Worm (Caenorhabditis elegans): ENCODE measurements around the gene Y37A1B.7.

Y37A1B.7 gene

ce11 chrIV:14033752-14034570 is 9.6 kb downstream of the Y37A1B.7 start (continued):
- TF ChIP-seq F57C9.4 (tag; optimal IDR thresholded peaks at IDR 0.05), result peak; percentile 55
- 0 out of 2 replicates have a peak, but pooled peaks have one; percentile 63 for TF ChIP-seq nhr-120 (GFP tag; IDR thresholded peaks at IDR 0.05)
- TF ChIP-seq madf-3 (GFP tag; IDR thresholded peaks at IDR 0.05), result no peak; the same call in 1 of the 2 replicates
- TF ChIP-seq ccch-3 (GFP tag; optimal IDR thresholded peaks at IDR 0.05), result no peak
- 0 out of 2 replicates have a peak, but pooled peaks have one; percentile 4 for TF ChIP-seq hsf-1 (GFP tag; IDR thresholded peaks at IDR 0.05)
- TF ChIP-seq B0035.1 (tag; optimal IDR thresholded peaks at IDR 0.05), result peak; percentile 59
- no peak for TF ChIP-seq xnd-1 (tag; optimal IDR thresholded peaks at IDR 0.05)
- TF ChIP-seq mcd-1 (GFP tag; IDR thresholded peaks at IDR 0.05), result peak; percentile 34
- TF ChIP-seq nhr-27 (tag; optimal IDR thresholded peaks at IDR 0.05), result peak; percentile 0
- TF ChIP-seq mel-28 (tag; optimal IDR thresholded peaks at IDR 0.05; ENCODE audit: borderline replicate concordance), result peak; percentile 91
- peak; percentile 76 for TF ChIP-seq ZK185.1 (tag; optimal IDR thresholded peaks at IDR 0.05; ENCODE audit: poor library complexity, severe bottlenecking)
- peak; percentile 43 for TF ChIP-seq lin-40 (tag; optimal IDR thresholded peaks at IDR 0.05)
- TF ChIP-seq Y53G8AR.9 (GFP tag; conservative IDR thresholded peaks at IDR 0.05), result peak; percentile 72
- TF ChIP-seq sdz-38 (tag; optimal IDR thresholded peaks at IDR 0.05), result no peak
- no peak for TF ChIP-seq snpc-1.1 (tag; optimal IDR thresholded peaks at IDR 0.05; ENCODE audit: insufficient read depth)
- no peak for TF ChIP-seq bed-2 (GFP tag; IDR thresholded peaks at IDR 0.05)
- peak; percentile 34 for TF ChIP-seq nhr-179 (tag; optimal IDR thresholded peaks at IDR 0.05)
- peak; percentile 77 for TF ChIP-seq zim-3 (tag; optimal IDR thresholded peaks at IDR 0.05)
- no peak for TF ChIP-seq hmg-1.2 (GFP tag; IDR thresholded peaks at IDR 0.05)
- peak; percentile 28 for TF ChIP-seq somi-1 (GFP tag; optimal IDR thresholded peaks at IDR 0.05)
- TF ChIP-seq ama-1 (optimal IDR thresholded peaks at IDR 0.05), result peak; percentile 100
- peak in 1 of 2 experiments; percentile 70 for TF ChIP-seq ama-1 (GFP tag; optimal IDR thresholded peaks at IDR 0.05)
- peak; percentile 45; the same call in 1 of the 2 replicates for TF ChIP-seq pbrm-1 (GFP tag; IDR thresholded peaks at IDR 0.05)
- TF ChIP-seq nfyb-1 (GFP tag; IDR thresholded peaks at IDR 0.05), result peak; percentile 83
- TF ChIP-seq cebp-2 (GFP tag; IDR thresholded peaks at IDR 0.05), result no peak; the same call in 1 of the 2 replicates
- peak; percentile 18 for TF ChIP-seq nhr-90 (tag; optimal IDR thresholded peaks at IDR 0.05)
- TF ChIP-seq hlh-26 (GFP tag; conservative IDR thresholded peaks at IDR 0.05), result 0 out of 2 replicates have a peak, but pooled peaks have one; percentile 35
- peak; percentile 51 for TF ChIP-seq akir-1 (GFP tag; optimal IDR thresholded peaks at IDR 0.05)
- TF ChIP-seq attf-6 (GFP tag; IDR thresholded peaks at IDR 0.05), result 0 out of 2 replicates have a peak, but pooled peaks have one; percentile 20
- TF ChIP-seq ekl-4 (GFP tag; IDR thresholded peaks at IDR 0.05), result peak; percentile 40; the same call in 1 of the 2 replicates
- TF ChIP-seq madf-8 (GFP tag; conservative IDR thresholded peaks at IDR 0.05), result no peak

- TF ChIP-seq Y56A3A.18 (GFP tag; IDR thresholded peaks at IDR 0.05) (no peak), zfh-2 (GFP tag; conservative IDR thresholded peaks at IDR 0.05) (peak; percentile 98), sdz-38 (tag; optimal IDR thresholded peaks at IDR 0.05) (no peak), attf-5 (GFP tag; optimal IDR thresholded peaks at IDR 0.05) (peak; percentile 43), Y95B8A.8 (GFP tag; IDR thresholded peaks at IDR 0.05) (no peak), somi-1 (GFP tag; optimal IDR thresholded peaks at IDR 0.05) (no peak), madf-3 (GFP tag; IDR thresholded peaks at IDR 0.05) (no peak), hmg-1.2 (GFP tag; IDR thresholded peaks at IDR 0.05) (peak; percentile 96), nhr-179 (tag; optimal IDR thresholded peaks at IDR 0.05) (no peak), nhr-80 (tag; optimal IDR thresholded peaks at IDR 0.05) (peak; percentile 70), snpc-4 (GFP tag; optimal IDR thresholded peaks at IDR 0.05) (no peak), snpc-4 (tag; optimal IDR thresholded peaks at IDR 0.05) (peak in 2 of 4 experiments; percentile 14 to 31), mel-28 (tag; optimal IDR thresholded peaks at IDR 0.05; ENCODE audit: borderline replicate concordance) (no peak), snpc-3.4 (tag; optimal IDR thresholded peaks at IDR 0.05) (no peak), ztf-18 (tag; optimal IDR thresholded peaks at IDR 0.05) (peak; percentile 41), mcd-1 (GFP tag; IDR thresholded peaks at IDR 0.05) (0 out of 2 replicates have a peak, but pooled peaks have one; percentile 1), F52B5.7 (tag; optimal IDR thresholded peaks at IDR 0.05) (no peak), lin-40 (tag; optimal IDR thresholded peaks at IDR 0.05) (peak; percentile 51), attf-3 (GFP tag; conservative IDR thresholded peaks at IDR 0.05) (no peak), Y53F4B.3 (GFP tag; IDR thresholded peaks at IDR 0.05) (no peak), ztf-28 (GFP tag; IDR thresholded peaks at IDR 0.05) (no peak)
These were observed 10.2 kb downstream of the Y37A1B.7 start for ce11 chrIV:14033502-14033751.

Measured in whole organism, young adult.